Worm (Caenorhabditis elegans) whole organism, L4/young adult: ENCODE results near the gene slmp-1.

ENCODE experiments used
- W03F9.2 ChIP-seq: fragments of 150-350 bp; optimal IDR thresholded peaks from 2 replicates; lab custom pipeline; 2014; ENCODE audit warnings: missing biosample characterization, missing genetic modification characterization
- him-1 ChIP-seq: sonication (generic microtip); optimal IDR thresholded peaks from 2 replicates; lab custom pipeline; 2016; ENCODE audit warnings: missing genotype, missing genetic modification reagents, missing genetic modification characterization, missing compliant biosample characterization

- TF ChIP-seq W03F9.2 (tag; lab: Kevin White, UChicago) (no peak), him-1 (tag; lab: Kevin White, UChicago) (no peak)
These were observed 45.0 kb downstream of the slmp-1 start, which contains the start of gene T26C12.1 for ce11 chrIV:3258528-3258927.
